Fruit fly (Drosophila melanogaster) whole organism, prepupa: ENCODE measurements around the gene GluRIB.

Source experiments
- CG10631 ChIP-seq: fragments of 200-800 bp; sonication (Bioruptor generic); optimal IDR thresholded peaks from 2 replicates; lab custom pipeline; 2016; ENCODE audit warnings: missing biosample characterization, missing genetic modification characterization
- CG10669 ChIP-seq: fragments of 200-800 bp; sonication (Bioruptor generic); optimal IDR thresholded peaks from 3 replicates; lab custom pipeline; 2018; ENCODE audit warnings: missing biosample characterization, mild to moderate bottlenecking, missing genetic modification characterization, moderate library complexity
- CG11762 ChIP-seq: fragments of 200-800 bp; sonication (Bioruptor generic); optimal IDR thresholded peaks from 3 replicates; lab custom pipeline; 2016; ENCODE audit warnings: missing biosample characterization, missing genetic modification characterization; ENCODE audit not compliant: insufficient read depth
- CG11902 ChIP-seq: fragments of 200-800 bp; sonication (Bioruptor generic); optimal IDR thresholded peaks from 3 replicates; lab custom pipeline; 2016; ENCODE audit warnings: missing biosample characterization, missing genetic modification characterization
- CG15336 ChIP-seq: fragments of 200-800 bp; sonication (Bioruptor generic); IDR thresholded peaks from 2 replicates; pipeline ENCODE4 v1.3.6; 2022; ENCODE audit warnings: missing biosample characterization, missing genetic modification characterization
- CG16779 ChIP-seq: fragments of 200-800 bp; sonication (Bioruptor generic); optimal IDR thresholded peaks from 3 replicates; lab custom pipeline; 2017; ENCODE audit warnings: missing biosample characterization, mild to moderate bottlenecking, missing genetic modification characterization
- CG31627 ChIP-seq: fragments of 200-800 bp; sonication (Bioruptor generic); optimal IDR thresholded peaks from 3 replicates; lab custom pipeline; 2016; ENCODE audit warnings: missing biosample characterization, missing genetic modification characterization
- CG32006 ChIP-seq: fragments of 200-800 bp; sonication (Bioruptor generic); optimal IDR thresholded peaks from 3 replicates; lab custom pipeline; 2017; ENCODE audit warnings: missing biosample characterization, mild to moderate bottlenecking, missing genetic modification characterization
- CG34406 ChIP-seq: fragments of 200-800 bp; sonication (Bioruptor generic); optimal IDR thresholded peaks from 3 replicates; lab custom pipeline; 2016; ENCODE audit warnings: missing biosample characterization, missing genetic modification characterization
- CG3919 ChIP-seq: fragments of 200-800 bp; sonication (Bioruptor generic); optimal IDR thresholded peaks from 3 replicates; lab custom pipeline; 2016; ENCODE audit warnings: missing biosample characterization, missing genetic modification characterization
- CG4318 ChIP-seq: fragments of 200-800 bp; sonication (Bioruptor generic); optimal IDR thresholded peaks from 3 replicates; lab custom pipeline; 2017; ENCODE audit warnings: missing biosample characterization, mild to moderate bottlenecking, missing genetic modification characterization
- CG6163 ChIP-seq: fragments of 200-800 bp; sonication (Bioruptor generic); IDR thresholded peaks from 3 replicates; pipeline ENCODE4 v1.3.6; 2022; ENCODE audit warnings: missing biosample characterization, missing genetic modification characterization
- CG6276 ChIP-seq: fragments of 200-800 bp; sonication (Bioruptor generic); optimal IDR thresholded peaks from 2 replicates; lab custom pipeline; 2017; ENCODE audit warnings: missing biosample characterization, mild to moderate bottlenecking, missing genetic modification characterization
- CG6808 ChIP-seq: fragments of 200-800 bp; sonication (Bioruptor generic); optimal IDR thresholded peaks from 3 replicates; lab custom pipeline; 2017; ENCODE audit warnings: missing biosample characterization, missing genetic modification characterization, mild to moderate bottlenecking, moderate library complexity, missing genetic modification reagents
- CG6854 ChIP-seq: fragments of 200-800 bp; sonication (Bioruptor generic); optimal IDR thresholded peaks from 2 replicates; lab custom pipeline; 2017; ENCODE audit warnings: missing biosample characterization, mild to moderate bottlenecking, missing genetic modification characterization
- CG8119 ChIP-seq: fragments of 200-800 bp; sonication (Bioruptor generic); IDR thresholded peaks from 3 replicates; pipeline ENCODE4 v1.3.6; 2022; ENCODE audit warnings: missing biosample characterization, missing genetic modification characterization
- Eip78C ChIP-seq: fragments of 200-800 bp; sonication (Bioruptor generic); peaks from one replicate; lab custom pipeline; 2016; ENCODE audit warnings: missing biosample characterization, missing genetic modification characterization
- Ets21C ChIP-seq: fragments of 200-800 bp; sonication (Bioruptor generic); optimal IDR thresholded peaks from 3 replicates; lab custom pipeline; 2016; ENCODE audit warnings: missing biosample characterization, missing genetic modification characterization
- Hr39 ChIP-seq: fragments of 200-800 bp; sonication (Bioruptor generic); optimal IDR thresholded peaks from 2 replicates; lab custom pipeline; 2016; ENCODE audit warnings: missing biosample characterization, missing genetic modification characterization
- Hr4 ChIP-seq: fragments of 200-800 bp; sonication (Bioruptor generic); optimal IDR thresholded peaks from 3 replicates; lab custom pipeline; 2016; ENCODE audit warnings: missing biosample characterization, missing genetic modification characterization
- Met ChIP-seq: fragments of 200-800 bp; sonication (Bioruptor generic); optimal IDR thresholded peaks from 3 replicates; lab custom pipeline; 2016; ENCODE audit warnings: missing biosample characterization, missing genetic modification characterization
- Smox ChIP-seq: fragments of 200-800 bp; sonication (Bioruptor generic); optimal IDR thresholded peaks from 3 replicates; lab custom pipeline; 2016; ENCODE audit warnings: missing biosample characterization, missing genetic modification characterization
- Sox102F ChIP-seq: fragments of 200-800 bp; sonication (Bioruptor generic); optimal IDR thresholded peaks from 2 replicates; lab custom pipeline; 2016; ENCODE audit warnings: missing biosample characterization, mild to moderate bottlenecking, missing genetic modification characterization
- Sox14 ChIP-seq: fragments of 200-800 bp; sonication (Bioruptor generic); optimal IDR thresholded peaks from 3 replicates; lab custom pipeline; 2016; ENCODE audit warnings: missing biosample characterization, missing genetic modification characterization
- achi ChIP-seq: fragments of 200-800 bp; sonication (Bioruptor generic); optimal IDR thresholded peaks from 3 replicates; lab custom pipeline; 2016; ENCODE audit warnings: missing biosample characterization, missing genetic modification characterization
- acj6 ChIP-seq: fragments of 200-800 bp; sonication (Bioruptor generic); optimal IDR thresholded peaks from 3 replicates; lab custom pipeline; 2016; ENCODE audit warnings: missing biosample characterization, missing genetic modification characterization
- cyc ChIP-seq: fragments of 200-800 bp; sonication (Bioruptor generic); optimal IDR thresholded peaks from 3 replicates; lab custom pipeline; 2016; ENCODE audit warnings: missing biosample characterization, missing genetic modification characterization
- dac ChIP-seq: fragments of 200-800 bp; sonication (Bioruptor generic); optimal IDR thresholded peaks from 2 replicates; lab custom pipeline; 2017; ENCODE audit warnings: missing biosample characterization, mild to moderate bottlenecking, missing genetic modification characterization
- dsx ChIP-seq: fragments of 200-800 bp; optimal IDR thresholded peaks from 3 replicates; lab custom pipeline; 2019; ENCODE audit warnings: missing biosample characterization, mild to moderate bottlenecking, missing genetic modification characterization, moderate library complexity; ENCODE audit not compliant: poor library complexity, severe bottlenecking
- esn ChIP-seq: fragments of 200-800 bp; sonication (Bioruptor generic); optimal IDR thresholded peaks from 2 replicates; lab custom pipeline; 2016; ENCODE audit warnings: missing biosample characterization, mild to moderate bottlenecking, missing genetic modification characterization, moderate library complexity
- fd59A ChIP-seq: fragments of 200-800 bp; sonication (Bioruptor generic); optimal IDR thresholded peaks from 2 replicates; lab custom pipeline; 2017; ENCODE audit warnings: missing biosample characterization, mild to moderate bottlenecking, missing genetic modification characterization, missing genetic modification reagents
- fd85E ChIP-seq: fragments of 200-800 bp; sonication (Bioruptor generic); optimal IDR thresholded peaks from 3 replicates; lab custom pipeline; 2016; ENCODE audit warnings: missing biosample characterization, missing genetic modification characterization
- fkh ChIP-seq: fragments of 200-800 bp; sonication (Bioruptor generic); optimal IDR thresholded peaks from 3 replicates; lab custom pipeline; 2017; ENCODE audit warnings: missing biosample characterization, mild to moderate bottlenecking, missing genetic modification characterization, moderate library complexity
- lz ChIP-seq: fragments of 200-800 bp; sonication (Bioruptor generic); optimal IDR thresholded peaks from 3 replicates; lab custom pipeline; 2016; ENCODE audit warnings: missing biosample characterization, missing genetic modification characterization
- net ChIP-seq: fragments of 200-800 bp; sonication (Bioruptor generic); optimal IDR thresholded peaks from 3 replicates; lab custom pipeline; 2016; ENCODE audit warnings: missing biosample characterization, missing genetic modification characterization
- pdm3 ChIP-seq: fragments of 200-800 bp; sonication (Bioruptor generic); optimal IDR thresholded peaks from 3 replicates; lab custom pipeline; 2016; ENCODE audit warnings: missing biosample characterization, missing genetic modification characterization
- salr ChIP-seq, 2 experiments: fragments of 200-800 bp; sonication (Bioruptor generic); optimal IDR thresholded peaks; 3 replicates each; lab custom pipeline; 2016 to 2018; ENCODE audit warnings: missing biosample characterization in 2 of 2, missing genetic modification characterization in 2 of 2, mild to moderate bottlenecking in 1 of 2
- ss ChIP-seq, 2 experiments: fragments of 200-800 bp; sonication (Bioruptor generic); optimal IDR thresholded peaks; 2 replicates in 1 of 2; 3 replicates in 1 of 2; lab custom pipeline; 2017 to 2018; ENCODE audit warnings: mild to moderate bottlenecking in 2 of 2, missing biosample characterization in 2 of 2, missing genetic modification characterization in 2 of 2, moderate library complexity in 1 of 2
- svp ChIP-seq: fragments of 200-800 bp; sonication (Bioruptor generic); peaks from one replicate; lab custom pipeline; 2016; ENCODE audit warnings: missing biosample characterization, missing genetic modification characterization
- vri ChIP-seq: fragments of 200-800 bp; sonication (Bioruptor generic); optimal IDR thresholded peaks from 3 replicates; lab custom pipeline; 2016; ENCODE audit warnings: missing biosample characterization, mild to moderate bottlenecking, missing genetic modification characterization

GluRIB gene

dm6 chr3L:9249925-9250324, 1.9 kb upstream of the GluRIB start, which contains the start of gene CG4477:
Gene CG4477, plus strand, starts transcription at chr3L:9250225.
- TF ChIP-seq CG6276 (GFP tag; lab: Kevin White, UChicago) (no peak), cyc (GFP tag; lab: Kevin White, UChicago) (no peak), Smox (no peak), achi (GFP tag; lab: Kevin White, UChicago) (no peak)

- TF ChIP-seq CG6854 (GFP tag; lab: Kevin White, UChicago) (no peak), salr (GFP tag; optimal IDR thresholded peaks at IDR 0.05; lab: Kevin White, UChicago) (no peak), lz (GFP tag; lab: Kevin White, UChicago) (no peak), fkh (GFP tag; lab: Kevin White, UChicago) (no peak), CG11902 (no peak), CG16779 (tag; lab: Kevin White, UChicago) (no peak), CG32006 (no peak), CG6808 (GFP tag; lab: Kevin White, UChicago) (no peak), net (no peak)
These were observed 3.4 kb downstream of the GluRIB start for dm6 chr3L:9255172-9255571.

dm6 chr3L:9262268-9262667, 10.5 kb downstream of the GluRIB start:
- TF ChIP-seq cyc (GFP tag; lab: Kevin White, UChicago) (no peak), Sox14 (no peak), CG34406 (GFP tag; lab: Kevin White, UChicago) (no peak)

- TF ChIP-seq Hr4 (GFP tag; lab: Kevin White, UChicago) (no peak), vri (GFP tag; lab: Kevin White, UChicago) (no peak), svp (GFP tag; lab: Kevin White, UChicago) (no peak), pdm3 (GFP tag; lab: Kevin White, UChicago) (no peak), CG11902 (no peak), CG10669 (GFP tag; lab: Kevin White, UChicago) (no peak)
These were observed 32.0 kb downstream of the GluRIB start for dm6 chr3L:9283743-9284142.

dm6 chr3L:9304393-9304792, 52.6 kb downstream of the GluRIB start:
- TF ChIP-seq CG31627 (GFP tag; lab: Kevin White, UChicago) (no peak), fd59A (GFP tag; lab: Kevin White, UChicago) (no peak), CG4318 (no peak)
- TF ChIP-seq, all 60 proteins: peak for 0

- TF ChIP-seq CG3919 (peak; percentile 57), salr (GFP tag; optimal IDR thresholded peaks at IDR 0.05; lab: Kevin White, UChicago) (no peak), esn (no peak), CG10669 (GFP tag; lab: Kevin White, UChicago) (no peak), acj6 (peak; percentile 33), CG32006 (no peak), Sox102F (GFP tag; lab: Kevin White, UChicago) (peak; percentile 31), achi (GFP tag; lab: Kevin White, UChicago) (peak; percentile 10), CG10631 (GFP tag; lab: Kevin White, UChicago) (no peak), CG15336 (GFP tag; lab: Robert Waterston, UW) (no peak), CG6163 (peak; percentile 21; the same call in 1 of the 3 replicates), fd85E (GFP tag; lab: Kevin White, UChicago) (no peak), Met (GFP tag; lab: Kevin White, UChicago) (peak; percentile 45), fkh (GFP tag; lab: Kevin White, UChicago) (no peak), CG11762 (no peak), dac (GFP tag; lab: Kevin White, UChicago) (no peak), Hr39 (GFP tag; lab: Kevin White, UChicago) (peak; percentile 5), dsx (GFP tag; lab: Kevin White, UChicago) (no peak), Eip78C (GFP tag; lab: Kevin White, UChicago) (peak; percentile 69), pdm3 (GFP tag; lab: Kevin White, UChicago) (peak; percentile 44), fd59A (GFP tag; lab: Kevin White, UChicago) (no peak), Hr4 (GFP tag; lab: Kevin White, UChicago) (peak; percentile 26), CG8119 (no peak), Sox14 (peak; percentile 10), vri (GFP tag; lab: Kevin White, UChicago) (no peak), ss (GFP tag; optimal IDR thresholded peaks at IDR 0.05; lab: Kevin White, UChicago) (no peak), Ets21C (GFP tag; lab: Kevin White, UChicago) (no peak)
These were observed 82.1 kb downstream of the GluRIB start, which contains the start of gene PGRP-LA for dm6 chr3L:9333745-9334382. Gene PGRP-LA, plus strand, starts transcription at chr3L:9334332.
